Worm (Caenorhabditis elegans): Measurements from ENCODE around the gene C36C5.12.

DNA sequence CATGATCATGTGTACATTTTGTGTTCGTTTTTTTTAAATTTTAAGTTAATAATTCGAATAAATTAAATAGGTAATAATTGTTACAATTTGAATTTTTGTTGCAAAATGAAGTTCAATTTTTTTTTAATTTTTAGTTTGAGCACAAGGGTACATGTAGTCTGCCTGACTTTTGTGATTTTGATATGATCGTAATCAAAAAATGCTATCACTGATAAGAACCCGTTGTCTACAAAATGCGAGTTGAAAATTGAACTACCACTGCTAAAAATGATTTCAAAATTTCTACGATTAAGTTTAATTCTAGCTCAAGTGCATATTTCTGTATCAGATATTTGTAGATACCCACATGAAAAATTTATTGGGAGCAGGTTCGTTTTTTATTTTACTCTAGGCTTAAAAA lies 41.0 kb downstream of the C36C5.12 start, which contains the start of gene clec-210:
- TF ChIP-seq ceh-13 (GFP tag; optimal IDR thresholded peaks at IDR 0.05): no peak
- TF ChIP-seq ama-1 (optimal IDR thresholded peaks at IDR 0.05): no peak
- no peak for TF ChIP-seq tra-4 (tag; optimal IDR thresholded peaks at IDR 0.05)
- no peak for TF ChIP-seq sea-1 (GFP tag; conservative IDR thresholded peaks at IDR 0.05)
- no peak for TF ChIP-seq hmbx-1 (tag; optimal IDR thresholded peaks at IDR 0.05)
- TF ChIP-seq ets-7 (tag; optimal IDR thresholded peaks at IDR 0.05): no peak
- no peak for TF ChIP-seq flt-1 (GFP tag; IDR thresholded peaks at IDR 0.05)
- TF ChIP-seq hmg-4 (GFP tag; optimal IDR thresholded peaks at IDR 0.05): no peak
- no peak for TF ChIP-seq ceh-36 (tag; optimal IDR thresholded peaks at IDR 0.05)

Measured in whole organism, early embryonic.